Worm (Caenorhabditis elegans): Measurements from ENCODE around the gene C14C10.5.

C14C10.5 gene

DNA sequence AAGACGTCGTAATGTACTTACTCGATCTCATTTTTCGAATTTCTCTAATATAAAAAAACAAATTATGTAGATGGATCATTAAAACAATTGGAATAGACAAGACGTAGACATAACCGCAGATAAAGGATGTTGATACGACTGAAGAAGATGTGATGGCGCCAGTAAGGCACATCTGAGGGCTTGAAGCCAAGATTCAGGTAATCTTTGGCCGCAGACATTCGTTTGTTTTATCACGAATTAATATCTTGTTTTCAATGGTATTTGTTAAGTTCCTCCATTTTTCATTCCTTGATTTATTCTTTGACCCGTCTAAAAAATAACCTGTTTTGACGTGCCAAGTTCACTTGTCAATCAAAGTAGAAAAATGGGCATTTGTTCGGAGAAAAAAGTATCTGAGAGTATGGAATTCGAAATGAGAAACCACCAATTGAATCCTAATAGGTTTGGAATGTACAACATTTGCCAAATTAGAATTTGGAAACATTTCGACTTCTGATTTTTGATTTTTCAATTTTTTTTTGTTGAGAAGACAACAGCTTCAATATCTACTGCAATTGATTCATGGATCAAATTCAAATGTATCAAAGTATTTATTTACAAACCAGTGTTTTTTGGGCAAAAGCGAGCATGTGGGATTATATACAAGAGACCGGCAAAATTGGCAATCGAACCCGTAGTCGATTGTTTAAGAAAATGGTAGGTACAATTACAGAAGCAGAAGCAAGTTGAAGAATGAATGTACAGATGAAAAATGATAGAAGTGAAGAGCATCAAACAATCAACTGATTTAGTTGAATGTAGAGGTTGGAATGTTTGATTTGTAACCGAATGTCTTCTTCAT is 48.1 kb upstream of the C14C10.5 start (continued):
- TF ChIP-seq mep-1 (tag; optimal IDR thresholded peaks at IDR 0.05) (peak; percentile 14), lin-39 (tag; optimal IDR thresholded peaks at IDR 0.05) (no peak), dpl-1 (GFP tag; optimal IDR thresholded peaks at IDR 0.05) (peak in 1 of 3 experiments; percentile 5), unc-86 (tag; optimal IDR thresholded peaks at IDR 0.05) (no peak), lir-3 (tag; optimal IDR thresholded peaks at IDR 0.05; ENCODE audit: poor library complexity) (no peak), irx-1 (tag; optimal IDR thresholded peaks at IDR 0.05) (no peak), ama-1 (optimal IDR thresholded peaks at IDR 0.05) (peak; percentile 92), nhr-47 (tag; optimal IDR thresholded peaks at IDR 0.05) (peak; percentile 31), fos-1 (tag; optimal IDR thresholded peaks at IDR 0.05) (no peak), efl-1 (optimal IDR thresholded peaks at IDR 0.05) (no peak), efl-1 (GFP tag; optimal IDR thresholded peaks at IDR 0.05 in 1 of 2) (peak in 1 of 2 experiments; percentile 91), nhr-90 (tag; optimal IDR thresholded peaks at IDR 0.05; ENCODE audit: poor library complexity) (peak; percentile 49), jun-1 (tag; optimal IDR thresholded peaks at IDR 0.05) (peak; percentile 31), dsc-1 (tag; optimal IDR thresholded peaks at IDR 0.05) (peak; percentile 21), unc-130 (tag; optimal IDR thresholded peaks at IDR 0.05) (peak; percentile 85), mef-2 (tag; optimal IDR thresholded peaks at IDR 0.05) (no peak), hlh-4 (tag; optimal IDR thresholded peaks at IDR 0.05) (no peak), nhr-20 (tag; optimal IDR thresholded peaks at IDR 0.05) (peak; percentile 41), C34B4.2 (tag; optimal IDR thresholded peaks at IDR 0.05) (no peak), sptf-1 (tag; optimal IDR thresholded peaks at IDR 0.05) (no peak), unc-30 (tag; optimal IDR thresholded peaks at IDR 0.05) (no peak), lin-14 (GFP tag; optimal IDR thresholded peaks at IDR 0.05) (peak; percentile 37), swsn-7 (tag; optimal IDR thresholded peaks at IDR 0.05) (no peak)

DNA sequence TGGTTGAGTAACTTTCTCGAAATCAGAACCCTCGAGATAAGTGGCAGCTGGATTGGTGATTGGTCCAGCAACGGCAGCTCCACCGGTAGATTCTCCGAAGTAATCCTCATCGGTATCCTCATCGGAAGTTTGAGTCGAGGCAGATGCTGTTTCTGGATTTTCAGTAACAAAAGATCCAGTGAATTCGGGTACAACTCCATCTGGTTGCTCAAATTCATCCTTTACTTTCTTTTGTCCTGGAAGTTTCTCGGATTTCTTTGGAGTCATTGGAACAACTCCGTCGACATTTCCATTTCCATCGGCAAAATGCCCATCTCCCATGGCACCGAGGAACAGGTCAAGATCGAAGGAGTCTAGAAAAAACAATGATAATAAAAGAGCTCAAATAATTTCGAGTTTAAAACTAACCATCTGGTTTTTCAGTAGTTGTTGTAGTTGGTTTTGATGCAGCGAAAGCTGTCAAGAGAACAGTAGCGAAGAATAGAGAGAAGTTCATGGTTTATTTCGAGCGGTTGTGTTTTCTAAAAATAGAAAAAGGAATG is 47.2 kb upstream of the C14C10.5 start, which contains the start of gene F45D3.4:
Gene F45D3.4 (minus strand): TSS at position 521 of the 542 bp plus-strand sequence.
- no peak for TF ChIP-seq rnt-1 (tag; optimal IDR thresholded peaks at IDR 0.05)
- no peak for TF ChIP-seq aha-1 (tag; optimal IDR thresholded peaks at IDR 0.05)
- TF ChIP-seq lsy-2 (tag; optimal IDR thresholded peaks at IDR 0.05): peak in 1 of 2 experiments; percentile 13
- no peak for TF ChIP-seq pax-3 (tag; optimal IDR thresholded peaks at IDR 0.05)
- no peak for TF ChIP-seq mef-2 (tag; optimal IDR thresholded peaks at IDR 0.05)
- peak in 1 of 2 experiments; percentile 3 for TF ChIP-seq lin-35 (GFP tag; optimal IDR thresholded peaks at IDR 0.05)
- no peak for TF ChIP-seq C34B4.2 (tag; optimal IDR thresholded peaks at IDR 0.05)
- TF ChIP-seq alr-1 (tag; optimal IDR thresholded peaks at IDR 0.05; ENCODE audit: borderline replicate concordance): no peak
- TF ChIP-seq mep-1 (tag; optimal IDR thresholded peaks at IDR 0.05): no peak
- peak; percentile 15 for TF ChIP-seq ama-1 (optimal IDR thresholded peaks at IDR 0.05)
- TF ChIP-seq fos-1 (tag; optimal IDR thresholded peaks at IDR 0.05): no peak
- no peak for TF ChIP-seq nhr-20 (tag; optimal IDR thresholded peaks at IDR 0.05)
- no peak for TF ChIP-seq grh-1 (GFP tag; IDR thresholded peaks at IDR 0.05)
- TF ChIP-seq snu-23 (GFP tag; optimal IDR thresholded peaks at IDR 0.05): no peak
- no peak for TF ChIP-seq ztf-11 (tag; optimal IDR thresholded peaks at IDR 0.05)
- no peak for TF ChIP-seq tbx-2 (tag; optimal IDR thresholded peaks at IDR 0.05)
- TF ChIP-seq unc-86 (tag; optimal IDR thresholded peaks at IDR 0.05): no peak
- no peak for TF ChIP-seq fkh-10 (GFP tag; optimal IDR thresholded peaks at IDR 0.05)
- TF ChIP-seq elt-3 (tag; optimal IDR thresholded peaks at IDR 0.05): no peak
- no peak for TF ChIP-seq nhr-76 (tag; optimal IDR thresholded peaks at IDR 0.05)
- no peak for TF ChIP-seq unc-62 (GFP tag; optimal IDR thresholded peaks at IDR 0.05)
- TF ChIP-seq hlh-4 (tag; optimal IDR thresholded peaks at IDR 0.05): no peak
- no peak for TF ChIP-seq aly-2 (tag; optimal IDR thresholded peaks at IDR 0.05)
